Worm (Caenorhabditis elegans) whole organism, young adult: ENCODE results near the gene C55C3.4.

ENCODE experiments used
- C06A6.2 ChIP-seq: fragments of 200-800 bp; sonication (Bioruptor generic); conservative IDR thresholded peaks from 2 replicates; pipeline ENCODE4 v1.3.6; 2022; ENCODE audit warnings: missing genetic modification characterization, missing compliant biosample characterization
- F10E7.11 ChIP-seq: sonication (generic microtip); optimal IDR thresholded peaks from 2 replicates; lab custom pipeline; 2017; ENCODE audit warnings: mild to moderate bottlenecking, missing genetic modification characterization, moderate library complexity, missing compliant biosample characterization
- K11D2.4 ChIP-seq: fragments of 200-800 bp; sonication (Bioruptor generic); IDR thresholded peaks from 2 replicates; pipeline ENCODE4 v1.3.6; 2022; ENCODE audit warnings: missing genetic modification reagents, missing genetic modification characterization, missing compliant biosample characterization
- Y67H2A.10 ChIP-seq: fragments of 200-800 bp; sonication (Bioruptor generic); conservative IDR thresholded peaks from 2 replicates; pipeline ENCODE4 v1.3.6; 2022; ENCODE audit warnings: missing genetic modification reagents, missing genetic modification characterization, missing compliant biosample characterization
- ZK185.1 ChIP-seq: sonication (generic microtip); optimal IDR thresholded peaks from 2 replicates; lab custom pipeline; 2016; ENCODE audit warnings: mild to moderate bottlenecking, missing genetic modification characterization, missing compliant biosample characterization; ENCODE audit not compliant: poor library complexity, severe bottlenecking
- ama-1 ChIP-seq, 3 experiments: fragments of 150-350 bp in 1 of 3; sonication (generic microtip) in 2 of 3; optimal IDR thresholded peaks; 2 replicates each; lab custom pipeline; 2014 to 2018; ENCODE audit warnings: missing biosample characterization in 2 of 3, missing genetic modification characterization in 2 of 3, missing genetic modification reagents in 2 of 3
- atf-7 ChIP-seq: sonication (generic microtip); optimal IDR thresholded peaks from 2 replicates; lab custom pipeline; 2017; ENCODE audit warnings: mild to moderate bottlenecking, missing genetic modification characterization, missing compliant biosample characterization
- attf-3 ChIP-seq: fragments of 200-800 bp; sonication (Bioruptor generic); conservative IDR thresholded peaks from 2 replicates; pipeline ENCODE4 v1.3.6; 2022; ENCODE audit warnings: missing genetic modification reagents, missing genetic modification characterization, missing compliant biosample characterization
- attf-5 ChIP-seq: fragments of 200-800 bp; sonication (Bioruptor generic); optimal IDR thresholded peaks from 2 replicates; lab custom pipeline; 2018; ENCODE audit warnings: mild to moderate bottlenecking, missing genetic modification characterization, missing compliant biosample characterization
- ccch-3 ChIP-seq: fragments of 200-800 bp; sonication (Bioruptor generic); optimal IDR thresholded peaks from 2 replicates; lab custom pipeline; 2018; ENCODE audit warnings: mild to moderate bottlenecking, missing genetic modification characterization, missing compliant biosample characterization
- cebp-1 ChIP-seq, 2 experiments: fragments of 200-800 bp in 1 of 2; sonication (Bioruptor generic) in 1 of 2; sonication (generic microtip) in 1 of 2; IDR thresholded peaks in 1 of 2; optimal IDR thresholded peaks in 1 of 2; 2 replicates each; pipeline versions ENCODE4 v1.3.6 to Lab custom; 2017 to 2022; ENCODE audit warnings: missing compliant biosample characterization in 2 of 2, missing genetic modification characterization in 2 of 2, mild to moderate bottlenecking in 1 of 2, missing genetic modification reagents in 1 of 2, moderate library complexity in 1 of 2
- ceh-27 ChIP-seq: fragments of 200-800 bp; sonication (Bioruptor generic); optimal IDR thresholded peaks from 2 replicates; lab custom pipeline; 2018; ENCODE audit warnings: mild to moderate bottlenecking, missing genetic modification characterization, moderate library complexity, missing compliant biosample characterization
- chd-7 ChIP-seq: sonication (generic microtip); optimal IDR thresholded peaks from 2 replicates; lab custom pipeline; 2016; ENCODE audit warnings: mild to moderate bottlenecking, missing genetic modification characterization, moderate library complexity, missing compliant biosample characterization
- dox-1 ChIP-seq: fragments of 200-800 bp; sonication (Bioruptor generic); IDR thresholded peaks from 2 replicates; pipeline ENCODE4 v1.3.6; 2022; ENCODE audit warnings: missing genetic modification reagents, missing genetic modification characterization, missing compliant biosample characterization
- fkh-3 ChIP-seq: sonication (generic microtip); optimal IDR thresholded peaks from 2 replicates; lab custom pipeline; 2016; ENCODE audit warnings: mild to moderate bottlenecking, missing genetic modification characterization, missing compliant biosample characterization
- lag-1 ChIP-seq: fragments of 200-800 bp; sonication (Bioruptor generic); IDR thresholded peaks from 2 replicates; pipeline ENCODE4 v1.3.6; 2022; ENCODE audit warnings: missing genetic modification reagents, missing genetic modification characterization, missing compliant biosample characterization
- lin-26 ChIP-seq: fragments of 200-800 bp; sonication (Bioruptor generic); IDR thresholded peaks from 2 replicates; pipeline ENCODE4 v1.3.6; 2022; ENCODE audit warnings: missing genetic modification reagents, missing genetic modification characterization, missing compliant biosample characterization
- lin-35 ChIP-seq, 3 experiments: fragments of 150-350 bp in 2 of 3; sonication (generic microtip) in 1 of 3; optimal IDR thresholded peaks; 2 replicates each; lab custom pipeline; 2014 to 2018; ENCODE audit warnings: missing biosample characterization in 3 of 3, missing genetic modification characterization in 3 of 3, missing genetic modification reagents in 3 of 3
- lin-40 ChIP-seq: sonication (generic microtip); optimal IDR thresholded peaks from 2 replicates; lab custom pipeline; 2016; ENCODE audit warnings: missing genetic modification characterization, mild to moderate bottlenecking, missing compliant biosample characterization, missing genotype, missing genetic modification reagents
- lin-54 ChIP-seq: fragments of 200-800 bp; sonication (Bioruptor generic); optimal IDR thresholded peaks from 2 replicates; lab custom pipeline; 2018; ENCODE audit warnings: mild to moderate bottlenecking, missing genetic modification characterization, missing compliant biosample characterization
- madf-10 ChIP-seq: sonication (generic microtip); optimal IDR thresholded peaks from 2 replicates; lab custom pipeline; 2016; ENCODE audit warnings: mild to moderate bottlenecking, missing genetic modification characterization, missing compliant biosample characterization
- madf-6 ChIP-seq: fragments of 200-800 bp; sonication (Bioruptor generic); IDR thresholded peaks from 2 replicates; pipeline ENCODE4 v1.3.6; 2022; ENCODE audit warnings: missing genetic modification reagents, missing genetic modification characterization, missing compliant biosample characterization
- mcd-1 ChIP-seq: fragments of 200-800 bp; sonication (Bioruptor generic); IDR thresholded peaks from 2 replicates; pipeline ENCODE4 v1.3.6; 2022; ENCODE audit warnings: missing genetic modification reagents, missing genetic modification characterization, missing compliant biosample characterization
- mes-4 ChIP-seq: sonication (generic microtip); optimal IDR thresholded peaks from 2 replicates; lab custom pipeline; 2016; ENCODE audit warnings: missing genotype, missing genetic modification characterization, missing compliant biosample characterization
- mxl-1 ChIP-seq: sonication (generic microtip); optimal IDR thresholded peaks from 2 replicates; lab custom pipeline; 2016; ENCODE audit warnings: missing genetic modification characterization, missing compliant biosample characterization
- nfyb-1 ChIP-seq: fragments of 200-800 bp; sonication (Bioruptor generic); IDR thresholded peaks from 2 replicates; pipeline ENCODE4 v1.3.6; 2022; ENCODE audit warnings: missing genetic modification reagents, missing genetic modification characterization, missing compliant biosample characterization
- nhr-90 ChIP-seq: sonication (generic microtip); optimal IDR thresholded peaks from 2 replicates; lab custom pipeline; 2016; ENCODE audit warnings: missing genotype, mild to moderate bottlenecking, missing genetic modification characterization, missing compliant biosample characterization
- sdz-38 ChIP-seq: sonication (generic microtip); optimal IDR thresholded peaks from 2 replicates; lab custom pipeline; 2016; ENCODE audit warnings: missing genotype, missing genetic modification characterization, missing compliant biosample characterization
- somi-1 ChIP-seq: fragments of 200-800 bp; sonication (Bioruptor generic); optimal IDR thresholded peaks from 2 replicates; lab custom pipeline; 2018; ENCODE audit warnings: mild to moderate bottlenecking, missing genetic modification characterization, missing compliant biosample characterization
- tbp1 ChIP-seq: fragments of 200-800 bp; sonication (Bioruptor generic); optimal IDR thresholded peaks from 2 replicates; lab custom pipeline; 2018; ENCODE audit warnings: mild to moderate bottlenecking, missing genetic modification characterization, missing compliant biosample characterization
- xnd-1 ChIP-seq: sonication (generic microtip); optimal IDR thresholded peaks from 2 replicates; lab custom pipeline; 2016; ENCODE audit warnings: missing genotype, missing genetic modification reagents, missing genetic modification characterization, missing compliant biosample characterization
- zfh-2 ChIP-seq: fragments of 200-800 bp; sonication (Bioruptor generic); conservative IDR thresholded peaks from 2 replicates; pipeline ENCODE4 v1.3.6; 2022; ENCODE audit warnings: missing genetic modification reagents, missing genetic modification characterization, missing compliant biosample characterization
- ztf-26 ChIP-seq: sonication (generic microtip); optimal IDR thresholded peaks from 2 replicates; lab custom pipeline; 2017; ENCODE audit warnings: missing genetic modification characterization, missing compliant biosample characterization

The C55C3.4 gene

DNA sequence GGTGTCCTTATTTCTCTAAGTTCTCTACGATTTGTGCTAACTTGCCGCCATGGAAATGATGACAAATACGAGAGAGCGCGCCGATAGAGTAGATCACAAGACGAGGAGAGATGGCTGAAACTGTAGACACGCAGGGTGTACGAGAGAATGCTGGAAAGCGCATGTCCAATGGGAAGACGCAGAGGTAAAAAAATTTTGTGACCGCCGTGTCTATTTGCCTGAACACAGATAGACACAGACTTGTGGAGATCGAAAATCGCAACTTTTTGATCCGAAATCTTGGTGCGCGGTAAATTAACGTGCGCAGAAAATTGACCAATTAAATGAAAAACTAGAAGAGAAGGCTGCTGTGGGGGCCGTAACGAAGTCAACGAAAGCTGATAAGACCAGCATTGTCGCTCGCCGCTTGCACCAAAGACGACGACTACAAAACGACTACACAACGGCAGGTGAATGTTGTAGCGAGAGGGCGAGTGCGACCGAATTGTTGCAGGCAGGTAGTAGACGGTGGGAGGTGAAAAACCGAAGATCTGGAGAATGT, 20.7 kb downstream of the C55C3.4 start (continued):
- TF ChIP-seq lin-35 (GFP tag; optimal IDR thresholded peaks at IDR 0.05; lab: Kevin White, UChicago) (peak in 1 of 3 experiments; percentile 34), attf-3 (0 out of 2 replicates have a peak, but pooled peaks have one; percentile 22), mcd-1 (GFP tag; lab: Robert Waterston, UW) (0 out of 2 replicates have a peak, but pooled peaks have one; percentile 5), madf-6 (GFP tag; lab: Robert Waterston, UW) (peak; percentile 86), F10E7.11 (no peak), chd-7 (tag; lab: Kevin White, UChicago) (peak; percentile 35), lin-54 (GFP tag; lab: Kevin White, UChicago) (peak; percentile 48), mes-4 (tag; lab: Kevin White, UChicago) (no peak), xnd-1 (tag; lab: Kevin White, UChicago) (peak; percentile 57), ztf-26 (tag; lab: Kevin White, UChicago) (peak; percentile 57), fkh-3 (tag; lab: Kevin White, UChicago) (no peak), mxl-1 (tag; lab: Kevin White, UChicago) (no peak), Y67H2A.10 (GFP tag; lab: Robert Waterston, UW) (no peak), sdz-38 (tag; lab: Kevin White, UChicago) (no peak), ceh-27 (peak; percentile 9)

DNA sequence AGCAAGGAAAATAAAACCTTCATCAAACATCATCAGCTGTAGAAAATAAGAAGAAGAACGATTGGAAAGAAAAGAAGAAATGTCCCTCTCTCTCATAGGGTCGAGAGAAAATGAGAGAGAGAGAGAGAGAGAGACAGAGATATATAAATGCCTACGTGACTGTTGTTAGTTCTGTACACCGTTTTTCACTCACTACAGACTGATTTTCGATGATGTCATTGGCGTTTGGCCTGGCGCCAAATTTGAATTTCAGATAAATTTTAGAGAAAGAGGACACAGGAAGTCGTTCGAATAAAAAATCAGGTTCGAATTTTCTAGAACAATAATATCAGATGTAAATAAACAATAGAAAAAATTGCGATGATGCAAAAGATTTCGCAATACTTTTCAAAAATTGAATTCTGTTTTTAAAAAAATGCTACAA, 22.0 kb downstream of the C55C3.4 start:
- TF ChIP-seq C06A6.2 (GFP tag; lab: Robert Waterston, UW), result peak; percentile 61; the same call in 1 of the 2 replicates
- TF ChIP-seq zfh-2 (GFP tag; lab: Robert Waterston, UW), result no peak
- peak; percentile 71 for TF ChIP-seq lin-54 (GFP tag; lab: Kevin White, UChicago)
- peak; percentile 48; the same call in 1 of the 2 replicates for TF ChIP-seq K11D2.4 (GFP tag; lab: Robert Waterston, UW)
- TF ChIP-seq attf-5 (GFP tag; lab: Kevin White, UChicago), result peak; percentile 41
- peak; percentile 88 for TF ChIP-seq atf-7 (tag; lab: Kevin White, UChicago)
- TF ChIP-seq ccch-3 (GFP tag; lab: Kevin White, UChicago), result no peak
- peak; percentile 23 for TF ChIP-seq nhr-90
- peak; percentile 19 for TF ChIP-seq tbp1
- TF ChIP-seq ztf-26 (tag; lab: Kevin White, UChicago), result peak; percentile 68
- TF ChIP-seq nfyb-1 (GFP tag; lab: Robert Waterston, UW), result peak; percentile 59; the same call in 1 of the 2 replicates
- 0 out of 2 replicates have a peak, but pooled peaks have one; percentile 19 for TF ChIP-seq dox-1
- no peak for TF ChIP-seq ZK185.1
- 0 out of 2 replicates have a peak, but pooled peaks have one; percentile 53 for TF ChIP-seq lin-26
- TF ChIP-seq madf-10 (tag; lab: Kevin White, UChicago), result no peak
- peak; percentile 43 for TF ChIP-seq somi-1 (GFP tag; lab: Kevin White, UChicago)
- peak; percentile 66 for TF ChIP-seq lin-40 (tag; lab: Kevin White, UChicago)
- TF ChIP-seq ama-1 (optimal IDR thresholded peaks at IDR 0.05; lab: Kevin White, UChicago), result peak; percentile 60
- no peak for TF ChIP-seq ama-1 (GFP tag; optimal IDR thresholded peaks at IDR 0.05; lab: Kevin White, UChicago)
- TF ChIP-seq lag-1 (GFP tag; lab: Robert Waterston, UW), result no peak
- TF ChIP-seq cebp-1 (GFP tag; IDR thresholded peaks at IDR 0.05; lab: Robert Waterston, UW), result peak; percentile 85
- peak; percentile 94 for TF ChIP-seq cebp-1 (tag; optimal IDR thresholded peaks at IDR 0.05; lab: Kevin White, UChicago)

DNA sequence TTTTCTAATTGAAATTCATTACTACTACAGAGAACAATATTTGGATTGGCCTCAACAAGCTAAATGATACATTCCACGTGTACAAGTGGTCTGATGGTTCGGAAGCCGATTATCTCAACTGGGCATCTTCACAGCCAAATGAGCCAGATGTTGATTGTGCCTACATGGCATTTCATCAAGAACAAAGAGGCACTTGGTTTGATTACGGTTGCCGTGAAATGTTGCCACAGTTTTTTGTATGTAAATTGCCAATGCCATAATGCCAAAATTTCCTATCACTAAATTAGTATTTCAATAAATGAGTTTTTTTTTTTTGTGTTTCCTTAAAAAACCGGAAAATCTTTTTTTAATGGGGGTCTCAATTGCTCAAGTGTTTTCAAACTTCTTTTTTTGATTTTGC, 23.3 kb downstream of the C55C3.4 start:
- TF ChIP-seq ceh-27 (no peak), xnd-1 (tag; lab: Kevin White, UChicago) (no peak)
